Fruit fly (Drosophila melanogaster): Measurements from ENCODE around the gene sinu.

The sinu gene

DNA sequence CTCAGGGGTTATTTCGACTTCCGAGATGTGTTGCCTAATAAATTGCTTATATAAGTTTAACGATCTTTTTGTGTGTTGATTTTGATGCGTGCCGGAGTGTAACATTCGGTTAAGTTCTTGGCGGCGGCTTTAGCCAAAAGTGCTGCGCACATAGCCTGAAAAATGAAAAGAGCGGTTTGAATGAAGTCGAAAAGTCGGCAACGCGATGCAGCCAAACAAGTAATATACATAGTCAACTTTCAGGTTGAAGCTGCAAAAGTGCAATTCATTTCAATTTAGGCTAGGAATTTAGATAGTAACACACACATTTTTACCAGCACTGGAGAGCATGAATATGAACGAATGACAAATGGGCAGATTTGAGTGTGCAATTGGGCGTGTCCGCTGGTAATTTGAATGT lies 27.1 kb downstream of the sinu start:
- TF ChIP-seq Jra (GFP tag; optimal IDR thresholded peaks at IDR 0.05): no peak
- peak; percentile 83 for TF ChIP-seq Myc (optimal IDR thresholded peaks at IDR 0.05)
- TF ChIP-seq N (GFP tag; optimal IDR thresholded peaks at IDR 0.05): peak; percentile 20

DNA sequence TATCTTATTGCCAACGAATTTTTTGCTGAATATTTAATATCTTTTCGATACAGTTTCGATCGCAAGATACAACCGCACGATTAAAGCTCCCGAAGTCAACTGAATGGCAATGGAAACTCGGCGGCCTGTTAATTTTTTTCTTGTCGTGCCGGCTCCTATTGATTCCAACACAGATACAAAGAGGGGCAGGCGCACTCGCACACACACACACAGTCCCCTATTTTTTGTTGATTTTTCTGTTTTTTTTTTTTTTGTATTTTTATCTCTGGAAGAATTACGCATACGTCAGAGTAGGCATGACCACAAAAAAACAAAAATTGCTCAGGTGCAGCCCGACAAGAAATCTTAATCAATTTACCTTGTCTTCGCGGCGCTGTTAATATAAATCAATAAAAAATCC lies 32.2 kb downstream of the sinu start, which contains the start of gene Lkr:
Gene Lkr (minus strand): TSS at position 101 of the 400 bp plus-strand sequence.
- no peak for TF ChIP-seq foxo (GFP tag; optimal IDR thresholded peaks at IDR 0.05)
- no peak for TF ChIP-seq OdsH (GFP tag; optimal IDR thresholded peaks at IDR 0.05)
- TF ChIP-seq N (GFP tag; optimal IDR thresholded peaks at IDR 0.05): no peak
- TF ChIP-seq CG32264 (GFP tag; optimal IDR thresholded peaks at IDR 0.05): no peak
- no peak for TF ChIP-seq Mio (GFP tag; optimal IDR thresholded peaks at IDR 0.05)
- no peak for TF ChIP-seq CrebA (GFP tag; optimal IDR thresholded peaks at IDR 0.05; ENCODE audit: borderline replicate concordance)
- no peak for TF ChIP-seq Myc (optimal IDR thresholded peaks at IDR 0.05)
- no peak for TF ChIP-seq h (GFP tag; optimal IDR thresholded peaks at IDR 0.05)

DNA sequence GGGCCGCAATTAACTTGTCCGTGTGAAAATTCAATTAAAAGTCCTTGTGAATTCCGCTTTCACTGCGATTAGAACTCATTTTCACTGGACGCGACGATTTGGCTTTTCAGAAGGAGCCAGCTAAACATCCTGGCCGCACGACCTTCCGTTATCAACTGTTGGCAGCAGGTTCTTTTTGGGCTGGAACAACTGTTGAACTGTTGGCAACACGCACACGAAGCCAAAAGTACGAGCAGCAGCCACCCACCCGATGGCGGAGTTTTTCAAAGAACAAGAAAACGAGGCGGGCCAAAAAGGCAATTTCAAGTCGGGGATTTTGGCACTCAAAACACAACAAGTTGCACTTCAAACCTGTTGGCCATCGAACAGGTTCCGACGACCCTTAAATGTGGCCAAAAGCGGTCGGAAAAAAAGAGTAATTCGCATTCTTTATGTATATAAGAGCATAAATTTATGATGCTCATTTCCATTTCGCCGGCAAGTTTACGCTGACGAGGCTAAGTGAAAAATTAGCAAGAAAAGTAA lies 38.4 kb downstream of the sinu start:
- TF ChIP-seq dl (GFP tag; optimal IDR thresholded peaks at IDR 0.05; ENCODE audit: insufficient read depth in 1 of 2, partially characterized antibody in 2 of 2) (no peak), Jra (GFP tag; optimal IDR thresholded peaks at IDR 0.05) (no peak), brk (GFP tag; optimal IDR thresholded peaks at IDR 0.05) (no peak), Sp1 (GFP tag; optimal IDR thresholded peaks at IDR 0.05) (no peak), ey (GFP tag; optimal IDR thresholded peaks at IDR 0.05) (no peak), CG32264 (GFP tag; optimal IDR thresholded peaks at IDR 0.05) (no peak), sv (GFP tag; optimal IDR thresholded peaks at IDR 0.05) (no peak), N (GFP tag; optimal IDR thresholded peaks at IDR 0.05) (no peak), Hnf4 (GFP tag; optimal IDR thresholded peaks at IDR 0.05) (no peak), jim (GFP tag; optimal IDR thresholded peaks at IDR 0.05) (no peak), sage (GFP tag; optimal IDR thresholded peaks at IDR 0.05) (no peak), CrebA (GFP tag; optimal IDR thresholded peaks at IDR 0.05; ENCODE audit: borderline replicate concordance) (no peak), dmrt93B (GFP tag; optimal IDR thresholded peaks at IDR 0.05) (no peak), Vsx2 (GFP tag; optimal IDR thresholded peaks at IDR 0.05; ENCODE audit: partially characterized antibody) (no peak), usp (GFP tag; optimal IDR thresholded peaks at IDR 0.05) (no peak), tai (GFP tag; optimal IDR thresholded peaks at IDR 0.05) (no peak), rgr (GFP tag; optimal IDR thresholded peaks at IDR 0.05) (no peak), Dif (GFP tag; optimal IDR thresholded peaks at IDR 0.05; ENCODE audit: partially characterized antibody) (no peak)

DNA sequence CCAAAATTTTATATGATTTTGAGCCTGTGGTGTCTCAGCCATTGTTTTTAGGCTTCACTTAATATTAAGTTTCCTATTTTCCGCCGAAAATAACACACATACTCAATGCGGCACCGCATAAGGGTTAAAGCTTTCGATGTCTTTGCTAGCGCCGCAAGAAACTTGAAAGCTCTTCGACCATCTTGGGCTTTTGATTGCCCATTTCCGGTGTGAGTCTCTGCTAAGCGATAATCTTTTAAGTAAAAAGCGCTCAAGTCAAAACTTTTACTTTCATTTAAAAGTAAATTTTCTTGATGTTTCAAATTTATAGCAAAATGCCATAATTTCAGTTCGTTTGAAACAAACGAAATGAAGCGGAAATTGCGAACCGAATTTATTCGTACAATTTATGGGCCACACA lies 49.4 kb downstream of the sinu start:
- TF ChIP-seq Hr78 (GFP tag; optimal IDR thresholded peaks at IDR 0.05) (no peak), psq (GFP tag; optimal IDR thresholded peaks at IDR 0.05) (no peak), OdsH (GFP tag; optimal IDR thresholded peaks at IDR 0.05) (peak; percentile 74), Sp1 (GFP tag; optimal IDR thresholded peaks at IDR 0.05) (peak; percentile 79), lola (GFP tag; optimal IDR thresholded peaks at IDR 0.05) (no peak), Vsx2 (GFP tag; optimal IDR thresholded peaks at IDR 0.05; ENCODE audit: partially characterized antibody) (no peak), Mio (GFP tag; optimal IDR thresholded peaks at IDR 0.05) (peak; percentile 35), jim (GFP tag; optimal IDR thresholded peaks at IDR 0.05) (no peak), brk (GFP tag; optimal IDR thresholded peaks at IDR 0.05) (peak; percentile 87), Hnf4 (GFP tag; optimal IDR thresholded peaks at IDR 0.05) (peak; percentile 40), dmrt93B (GFP tag; optimal IDR thresholded peaks at IDR 0.05) (peak; percentile 86), dsf (GFP tag; optimal IDR thresholded peaks at IDR 0.05; ENCODE audit: borderline replicate concordance) (no peak), sage (GFP tag; optimal IDR thresholded peaks at IDR 0.05) (peak; percentile 41), br (GFP tag; optimal IDR thresholded peaks at IDR 0.05) (peak; percentile 80), CG9705 (GFP tag; optimal IDR thresholded peaks at IDR 0.05) (peak; percentile 81), CrebA (GFP tag; optimal IDR thresholded peaks at IDR 0.05; ENCODE audit: borderline replicate concordance) (no peak), Dfd (GFP tag; optimal IDR thresholded peaks at IDR 0.05) (no peak), N (GFP tag; optimal IDR thresholded peaks at IDR 0.05) (no peak), tai (GFP tag; optimal IDR thresholded peaks at IDR 0.05) (no peak), sv (GFP tag; optimal IDR thresholded peaks at IDR 0.05) (peak; percentile 81), Rel (GFP tag; optimal IDR thresholded peaks at IDR 0.05) (no peak), Rel (tag; optimal IDR thresholded peaks at IDR 0.05) (no peak), fru (GFP tag; optimal IDR thresholded peaks at IDR 0.05) (peak; percentile 62), Jra (GFP tag; optimal IDR thresholded peaks at IDR 0.05) (no peak), ey (GFP tag; optimal IDR thresholded peaks at IDR 0.05) (peak; percentile 49), usp (GFP tag; optimal IDR thresholded peaks at IDR 0.05) (no peak), pan (optimal IDR thresholded peaks at IDR 0.05) (no peak), Hr83 (GFP tag; optimal IDR thresholded peaks at IDR 0.05; ENCODE audit: poor library complexity, severe bottlenecking) (peak; percentile 85), HLH106 (tag; optimal IDR thresholded peaks at IDR 0.05) (peak; percentile 70), foxo (GFP tag; optimal IDR thresholded peaks at IDR 0.05) (peak; percentile 27 to 58), woc (GFP tag; optimal IDR thresholded peaks at IDR 0.05) (peak; percentile 22), dl (GFP tag; optimal IDR thresholded peaks at IDR 0.05; ENCODE audit: insufficient read depth in 1 of 2, partially characterized antibody in 2 of 2) (no peak), GATAd (GFP tag; optimal IDR thresholded peaks at IDR 0.05) (no peak), CG32264 (GFP tag; optimal IDR thresholded peaks at IDR 0.05) (peak; percentile 32), rgr (GFP tag; optimal IDR thresholded peaks at IDR 0.05) (peak; percentile 92), h (GFP tag; optimal IDR thresholded peaks at IDR 0.05) (peak; percentile 74), Abd-B (GFP tag; optimal IDR thresholded peaks at IDR 0.05) (no peak), Myc (optimal IDR thresholded peaks at IDR 0.05) (no peak), Dif (GFP tag; optimal IDR thresholded peaks at IDR 0.05; ENCODE audit: partially characterized antibody) (no peak)

Data from whole organism, wandering third instar larva.